Fruit fly (Drosophila melanogaster) whole organism, embryonic: ENCODE results near the gene CG2854.
A peak's percentile ranks its signal among the peaks of the same experiment; 100 is the strongest.

Experiments used
- Asciz ChIP-seq: fragments of 200-800 bp; sonication (Bioruptor generic); optimal IDR thresholded peaks from 2 replicates; lab custom pipeline; 2017; ENCODE audit warnings: missing biosample characterization, mild to moderate bottlenecking, missing genetic modification characterization, missing genetic modification reagents
- CG12219 ChIP-seq: fragments of 200-800 bp; sonication (Bioruptor generic); optimal IDR thresholded peaks from 3 replicates; lab custom pipeline; 2018; ENCODE audit warnings: missing biosample characterization, mild to moderate bottlenecking, missing genetic modification characterization
- CG13123 ChIP-seq: fragments of 200-800 bp; sonication (Bioruptor generic); optimal IDR thresholded peaks from 2 replicates; lab custom pipeline; 2016; ENCODE audit warnings: missing biosample characterization, missing genetic modification characterization
- CG13424 ChIP-seq: fragments of 200-800 bp; sonication (Bioruptor generic); optimal IDR thresholded peaks from 2 replicates; lab custom pipeline; 2019; ENCODE audit warnings: missing biosample characterization, mild to moderate bottlenecking, missing genetic modification characterization, moderate library complexity
- CG1603 ChIP-seq: fragments of 200-800 bp; sonication (Bioruptor generic); optimal IDR thresholded peaks from 2 replicates; lab custom pipeline; 2019; ENCODE audit warnings: missing biosample characterization, mild to moderate bottlenecking, missing genetic modification characterization, moderate library complexity
- CG1647 ChIP-seq: fragments of 200-800 bp; sonication (Bioruptor generic); optimal IDR thresholded peaks from 3 replicates; lab custom pipeline; 2016; ENCODE audit warnings: missing biosample characterization, missing genetic modification characterization
- CG17385 ChIP-seq: fragments of 200-800 bp; sonication (Bioruptor generic); optimal IDR thresholded peaks from 3 replicates; lab custom pipeline; 2018; ENCODE audit warnings: missing biosample characterization, mild to moderate bottlenecking, missing genetic modification characterization
- CG17802 ChIP-seq: fragments of 200-800 bp; sonication (Bioruptor generic); optimal IDR thresholded peaks from 2 replicates; lab custom pipeline; 2018; ENCODE audit warnings: missing biosample characterization, mild to moderate bottlenecking, missing genetic modification characterization, moderate library complexity
- CG18262 ChIP-seq: fragments of 200-800 bp; optimal IDR thresholded peaks from 3 replicates; lab custom pipeline; 2019; ENCODE audit warnings: missing biosample characterization, mild to moderate bottlenecking, missing genetic modification characterization, moderate library complexity
- CG2129 ChIP-seq: fragments of 200-800 bp; sonication (Bioruptor generic); IDR thresholded peaks from 2 replicates; pipeline ENCODE4 v1.3.6; 2022; ENCODE audit warnings: missing biosample characterization, missing genetic modification characterization; ENCODE audit not compliant: partially characterized antibody
- CG30020 ChIP-seq: fragments of 200-800 bp; optimal IDR thresholded peaks from 2 replicates; lab custom pipeline; 2019; ENCODE audit warnings: missing biosample characterization, mild to moderate bottlenecking, missing genetic modification characterization, moderate library complexity
- CG31441 ChIP-seq: fragments of 200-800 bp; sonication (Bioruptor generic); IDR thresholded peaks from 2 replicates; pipeline ENCODE4 v1.3.6; 2022; ENCODE audit warnings: missing biosample characterization, missing genetic modification characterization
- CG3163 ChIP-seq: fragments of 200-800 bp; sonication (Bioruptor generic); optimal IDR thresholded peaks from 3 replicates; lab custom pipeline; 2016; ENCODE audit warnings: missing biosample characterization, missing genetic modification characterization
- CG43689 ChIP-seq: fragments of 200-800 bp; sonication (Bioruptor generic); IDR thresholded peaks from 2 replicates; pipeline ENCODE4 v1.3.6; 2022; ENCODE audit warnings: missing biosample characterization, missing genetic modification characterization
- CG4820 ChIP-seq: fragments of 200-800 bp; sonication (Bioruptor generic); optimal IDR thresholded peaks from 3 replicates; lab custom pipeline; 2016; ENCODE audit warnings: missing biosample characterization, missing genetic modification characterization
- CG7928 ChIP-seq: fragments of 200-800 bp; sonication (Bioruptor generic); optimal IDR thresholded peaks from 2 replicates; lab custom pipeline; 2017; ENCODE audit warnings: missing biosample characterization, mild to moderate bottlenecking, missing genetic modification characterization
- CG7963 ChIP-seq: fragments of 200-800 bp; sonication (Bioruptor generic); IDR thresholded peaks from 3 replicates; pipeline ENCODE4 v1.3.6; 2022; ENCODE audit warnings: missing biosample characterization, missing genetic modification characterization; ENCODE audit not compliant: partially characterized antibody
- CG8290 ChIP-seq, 3 experiments: fragments of 200-800 bp; sonication (Bioruptor generic); optimal IDR thresholded peaks; 2 replicates each; lab custom pipeline; 2016 to 2019; ENCODE audit warnings: missing biosample characterization in 3 of 3, missing genetic modification characterization in 3 of 3, mild to moderate bottlenecking in 2 of 3, moderate library complexity in 1 of 3
- CG9437 ChIP-seq: fragments of 200-800 bp; sonication (Bioruptor generic); optimal IDR thresholded peaks from 2 replicates; lab custom pipeline; 2018; ENCODE audit warnings: missing biosample characterization, mild to moderate bottlenecking, missing genetic modification characterization
- CkIIα-i1 ChIP-seq: fragments of 200-800 bp; sonication (Bioruptor generic); IDR thresholded peaks from 2 replicates; pipeline ENCODE4 v1.3.6; 2022; ENCODE audit warnings: missing biosample characterization, missing genetic modification characterization
- Deaf1 ChIP-seq: fragments of 200-800 bp; optimal IDR thresholded peaks from 3 replicates; lab custom pipeline; 2019; ENCODE audit warnings: missing biosample characterization, mild to moderate bottlenecking, missing genetic modification characterization, moderate library complexity
- Elba2 ChIP-seq: fragments of 200-800 bp; sonication (Bioruptor generic); optimal IDR thresholded peaks from 3 replicates; lab custom pipeline; 2016; ENCODE audit warnings: missing biosample characterization, missing genetic modification characterization
- Gsc ChIP-seq: fragments of 200-800 bp; sonication (Bioruptor generic); IDR thresholded peaks from 2 replicates; pipeline ENCODE4 v1.3.6; 2022; ENCODE audit warnings: missing biosample characterization, missing genetic modification characterization
- Hmx ChIP-seq: fragments of 200-800 bp; sonication (Bioruptor generic); optimal IDR thresholded peaks from 2 replicates; lab custom pipeline; 2016; ENCODE audit warnings: missing biosample characterization, missing genetic modification characterization
- Hr78 ChIP-seq, 2 experiments: fragments of 200-800 bp in 1 of 2; fragments of >200 bp in 1 of 2; sonication (Bioruptor generic) in 1 of 2; optimal IDR thresholded peaks; 2 replicates each; lab custom pipeline; 2017 to 2019; ENCODE audit warnings: missing biosample characterization in 2 of 2, missing genetic modification characterization in 2 of 2, mild to moderate bottlenecking in 1 of 2, moderate library complexity in 1 of 2
- Jarid2 ChIP-seq: fragments of 200-800 bp; sonication (Bioruptor generic); optimal IDR thresholded peaks from 3 replicates; lab custom pipeline; 2017; ENCODE audit warnings: mild to moderate bottlenecking, missing biosample characterization, missing genetic modification reagents, missing genetic modification characterization
- Sox100B ChIP-seq: fragments of 200-800 bp; sonication (Bioruptor generic); optimal IDR thresholded peaks from 3 replicates; lab custom pipeline; 2018; ENCODE audit warnings: missing biosample characterization, mild to moderate bottlenecking, missing genetic modification characterization
- Usf ChIP-seq: fragments of 200-800 bp; sonication (Bioruptor generic); optimal IDR thresholded peaks from 2 replicates; lab custom pipeline; 2017; ENCODE audit warnings: missing genotype, missing biosample characterization, missing genetic modification characterization
- al ChIP-seq: fragments of 200-800 bp; sonication (Bioruptor generic); IDR thresholded peaks from 2 replicates; pipeline ENCODE4 v1.3.6; 2022; ENCODE audit warnings: missing biosample characterization, missing genetic modification characterization
- crol ChIP-seq: fragments of 200-800 bp; sonication (Bioruptor generic); IDR thresholded peaks from 2 replicates; pipeline ENCODE4 v1.3.6; 2022; ENCODE audit warnings: missing biosample characterization, missing genetic modification characterization
- dmrt99B ChIP-seq: fragments of 200-800 bp; sonication (Bioruptor generic); optimal IDR thresholded peaks from 2 replicates; lab custom pipeline; 2018; ENCODE audit warnings: missing biosample characterization, mild to moderate bottlenecking, missing genetic modification characterization, moderate library complexity
- grau ChIP-seq: fragments of 200-800 bp; optimal IDR thresholded peaks from 3 replicates; lab custom pipeline; 2019; ENCODE audit warnings: missing biosample characterization, mild to moderate bottlenecking, missing genetic modification characterization, moderate library complexity
- hbn ChIP-seq: fragments of 200-800 bp; sonication (Bioruptor generic); IDR thresholded peaks from 2 replicates; pipeline ENCODE4 v1.3.6; 2022; ENCODE audit warnings: missing biosample characterization, missing genetic modification characterization; ENCODE audit not compliant: partially characterized antibody
- nerfin-2 ChIP-seq: fragments of 200-800 bp; sonication (Bioruptor generic); IDR thresholded peaks from 2 replicates; pipeline ENCODE4 v1.3.6; 2022; ENCODE audit warnings: missing biosample characterization, missing genetic modification characterization; ENCODE audit not compliant: partially characterized antibody
- nom ChIP-seq: fragments of 200-800 bp; sonication (Bioruptor generic); optimal IDR thresholded peaks from 2 replicates; lab custom pipeline; 2017; ENCODE audit warnings: missing biosample characterization, missing genetic modification characterization, mild to moderate bottlenecking, moderate library complexity, missing genetic modification reagents
- pho ChIP-seq: fragments of 200-800 bp; sonication (Bioruptor generic); optimal IDR thresholded peaks from 2 replicates; lab custom pipeline; 2016; ENCODE audit warnings: missing biosample characterization, missing genetic modification characterization
- ro ChIP-seq: fragments of 200-800 bp; sonication (Bioruptor generic); IDR thresholded peaks from 2 replicates; pipeline ENCODE4 v1.3.6; 2022; ENCODE audit warnings: missing biosample characterization, missing genetic modification characterization
- sens ChIP-seq: fragments of 200-800 bp; sonication (Bioruptor generic); peaks from one replicate; lab custom pipeline; 2016; ENCODE audit warnings: missing biosample characterization, missing genetic modification characterization
- seq ChIP-seq: fragments of 200-800 bp; sonication (Bioruptor generic); IDR thresholded peaks from 2 replicates; pipeline ENCODE4 v1.3.6; 2022; ENCODE audit warnings: missing biosample characterization, missing genetic modification characterization
- sima ChIP-seq: fragments of 200-800 bp; sonication (Bioruptor generic); optimal IDR thresholded peaks from 2 replicates; lab custom pipeline; 2016; ENCODE audit warnings: missing biosample characterization, missing genetic modification characterization
- stc ChIP-seq: fragments of 200-800 bp; sonication (Bioruptor generic); IDR thresholded peaks from 2 replicates; pipeline ENCODE4 v1.3.6; 2022; ENCODE audit warnings: missing biosample characterization, missing genetic modification characterization
- tin ChIP-seq: fragments of 200-800 bp; sonication (Bioruptor generic); optimal IDR thresholded peaks from 3 replicates; lab custom pipeline; 2016; ENCODE audit warnings: missing biosample characterization, missing genetic modification characterization
- trh ChIP-seq: fragments of 200-800 bp; sonication (Bioruptor generic); optimal IDR thresholded peaks from 2 replicates; lab custom pipeline; 2016; ENCODE audit warnings: missing biosample characterization, missing genetic modification characterization
- tup ChIP-seq: fragments of 200-800 bp; sonication (Bioruptor generic); optimal IDR thresholded peaks from 2 replicates; lab custom pipeline; 2016; ENCODE audit warnings: missing biosample characterization, mild to moderate bottlenecking, missing genetic modification characterization, moderate library complexity
- twi ChIP-seq: fragments of 200-800 bp; optimal IDR thresholded peaks from 2 replicates; lab custom pipeline; 2019; ENCODE audit warnings: missing biosample characterization, mild to moderate bottlenecking, missing genetic modification characterization, moderate library complexity
- wdn ChIP-seq: fragments of 200-800 bp; sonication (Bioruptor generic); IDR thresholded peaks from 2 replicates; pipeline ENCODE4 v1.3.6; 2022; ENCODE audit warnings: missing biosample characterization, missing genetic modification characterization
- wek ChIP-seq: fragments of 200-800 bp; sonication (Bioruptor generic); optimal IDR thresholded peaks from 3 replicates; lab custom pipeline; 2018; ENCODE audit warnings: missing biosample characterization, mild to moderate bottlenecking, missing genetic modification characterization, moderate library complexity
- wor ChIP-seq: fragments of 200-800 bp; sonication (Bioruptor generic); IDR thresholded peaks from 2 replicates; pipeline ENCODE4 v1.3.6; 2022; ENCODE audit warnings: missing biosample characterization, missing genetic modification characterization

CG2854 gene

DNA sequence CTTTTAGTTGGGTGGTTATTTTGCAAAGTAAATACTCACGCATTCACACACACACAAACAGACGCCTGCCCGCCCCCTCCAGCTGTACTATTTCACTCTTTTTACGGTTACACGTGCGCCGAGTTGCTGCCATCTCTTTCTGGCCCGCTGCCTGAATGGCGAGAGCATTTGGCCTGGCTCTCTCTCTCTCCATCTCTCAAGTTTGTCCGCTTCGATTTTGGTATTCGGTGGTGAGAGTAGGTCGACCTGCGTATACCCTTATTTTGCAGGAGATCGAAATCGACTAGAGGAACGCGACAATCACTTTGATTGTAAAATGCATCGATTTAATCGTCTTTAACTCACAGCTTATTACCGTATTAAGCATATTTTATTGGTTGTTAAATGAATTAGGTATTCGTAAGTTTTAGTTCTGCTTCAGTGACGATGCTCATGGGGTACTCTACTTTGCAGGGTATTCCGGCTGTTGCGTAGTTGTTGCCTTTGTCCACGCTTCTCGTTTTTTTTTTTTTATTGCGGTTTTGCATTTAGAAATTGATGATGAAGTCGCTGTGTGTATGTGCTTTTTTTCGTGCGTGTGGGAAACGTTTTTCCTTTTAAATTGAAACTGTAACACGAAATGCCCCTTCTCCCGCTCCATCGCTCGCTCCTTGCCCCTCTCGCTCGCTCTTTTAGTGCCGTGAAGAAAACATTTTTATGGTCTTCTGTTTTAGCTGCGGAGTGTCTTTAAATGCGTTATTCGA, 23.0 kb upstream of the CG2854 start (continued):
- TF ChIP-seq CG2129 (GFP tag; lab: Robert Waterston, UW): no peak
- TF ChIP-seq Gsc (GFP tag; lab: Robert Waterston, UW): peak; percentile 54; the same call in 1 of the 2 replicates
- TF ChIP-seq twi: peak; percentile 56
- peak; percentile 62 for TF ChIP-seq trh
- peak; percentile 82 for TF ChIP-seq CG9437
- peak; percentile 30 for TF ChIP-seq CG30020
- peak; percentile 55 for TF ChIP-seq Jarid2 (GFP tag; lab: Kevin White, UChicago)
- TF ChIP-seq seq (GFP tag; lab: Robert Waterston, UW): peak; percentile 90
- TF ChIP-seq CG31441 (GFP tag; lab: Robert Waterston, UW): peak; percentile 81
- peak; percentile 88 for TF ChIP-seq Usf (GFP tag; lab: Kevin White, UChicago)
- peak; percentile 84 for TF ChIP-seq CG17385 (GFP tag; lab: Kevin White, UChicago)
- TF ChIP-seq CG13123 (GFP tag; lab: Kevin White, UChicago): peak; percentile 62
- peak; percentile 82 for TF ChIP-seq CG4820
- peak; percentile 89 for TF ChIP-seq CG3163 (GFP tag; lab: Kevin White, UChicago)
- TF ChIP-seq Elba2: no peak
- peak; percentile 89 for TF ChIP-seq CG12219 (GFP tag; lab: Kevin White, UChicago)
- no peak for TF ChIP-seq nerfin-2 (GFP tag; lab: Robert Waterston, UW)
- peak; percentile 94 for TF ChIP-seq CG1603 (tag; lab: Kevin White, UChicago)
- peak; percentile 99 for TF ChIP-seq sens (GFP tag; lab: Kevin White, UChicago)
- TF ChIP-seq tup (GFP tag; lab: Kevin White, UChicago): peak; percentile 61
- TF ChIP-seq CG43689 (GFP tag; lab: Robert Waterston, UW): no peak
- TF ChIP-seq CG7963: no peak
- peak; percentile 90 for TF ChIP-seq grau (tag; lab: Kevin White, UChicago)
- TF ChIP-seq tin (GFP tag; lab: Kevin White, UChicago): peak; percentile 84
- no peak for TF ChIP-seq CkIIα-i1 (GFP tag; lab: Robert Waterston, UW)
- peak; percentile 52 for TF ChIP-seq sima (GFP tag; lab: Kevin White, UChicago)
- peak; percentile 87 for TF ChIP-seq dmrt99B
- TF ChIP-seq crol: peak; percentile 95
- peak in 1 of 2 experiments; percentile 70 for TF ChIP-seq Hr78 (GFP tag; optimal IDR thresholded peaks at IDR 0.05; lab: Kevin White, UChicago)
- peak; percentile 68 for TF ChIP-seq CG17802 (tag; lab: Kevin White, UChicago)
- peak; percentile 85 for TF ChIP-seq Sox100B (GFP tag; lab: Kevin White, UChicago)
- TF ChIP-seq CG7928 (GFP tag; lab: Kevin White, UChicago): peak; percentile 56
- no peak for TF ChIP-seq ro
- peak; percentile 78 for TF ChIP-seq nom (GFP tag; lab: Kevin White, UChicago)
- TF ChIP-seq pho: peak; percentile 94
- peak; percentile 75 for TF ChIP-seq Asciz (GFP tag; lab: Kevin White, UChicago)
- TF ChIP-seq CG1647: peak; percentile 86
- peak; percentile 89 for TF ChIP-seq CG18262
- peak; percentile 3 for TF ChIP-seq Hmx (GFP tag; lab: Kevin White, UChicago)
- peak; percentile 66 for TF ChIP-seq Deaf1
- TF ChIP-seq CG8290 (GFP tag; optimal IDR thresholded peaks at IDR 0.05; lab: Kevin White, UChicago): peak; percentile 59
- TF ChIP-seq CG8290 (tag; optimal IDR thresholded peaks at IDR 0.05; lab: Kevin White, UChicago): peak; percentile 47 to 96
- peak; percentile 89 for TF ChIP-seq CG13424 (tag; lab: Kevin White, UChicago)
- peak; percentile 57; the same call in 1 of the 2 replicates for TF ChIP-seq wdn (GFP tag; lab: Robert Waterston, UW)
- peak; percentile 75 for TF ChIP-seq wor (GFP tag; lab: Robert Waterston, UW)
- TF ChIP-seq stc (GFP tag; lab: Robert Waterston, UW): peak; percentile 82
- no peak for TF ChIP-seq hbn (GFP tag; lab: Robert Waterston, UW)
- peak; percentile 75 for TF ChIP-seq al
- peak; percentile 70 for TF ChIP-seq wek (GFP tag; lab: Kevin White, UChicago)
